Worm (Caenorhabditis elegans) whole organism, L4 larva: ENCODE results near the gene lido-11.
A peak's percentile ranks its signal among the peaks of the same experiment; 100 is the strongest.

Source experiments
- F10B5.3 ChIP-seq: sonication (generic microtip); optimal IDR thresholded peaks from 2 replicates; lab custom pipeline; 2016; ENCODE audit warnings: mild to moderate bottlenecking, missing genetic modification characterization, missing compliant biosample characterization
- F26F4.8 ChIP-seq: fragments of 200-800 bp; sonication (Bioruptor generic); conservative IDR thresholded peaks from 2 replicates; pipeline ENCODE4 v1.3.6; 2022; ENCODE audit warnings: missing genetic modification characterization, missing compliant biosample characterization
- F44E2.7 ChIP-seq: fragments of 200-800 bp; sonication (Bioruptor generic); IDR thresholded peaks from 2 replicates; pipeline ENCODE4 v2.1.2; 2022; ENCODE audit warnings: missing genetic modification characterization, missing compliant biosample characterization
- T20F7.1 ChIP-seq: fragments of 200-800 bp; sonication (Bioruptor generic); optimal IDR thresholded peaks from 2 replicates; lab custom pipeline; 2018; ENCODE audit warnings: mild to moderate bottlenecking, missing genetic modification characterization, missing compliant biosample characterization
- Y105C5A.15 ChIP-seq: fragments of 200-800 bp; sonication (Bioruptor generic); IDR thresholded peaks from 2 replicates; pipeline ENCODE4 v1.3.6; 2022; ENCODE audit warnings: missing genetic modification characterization, missing compliant biosample characterization
- Y5F2A.4 ChIP-seq: fragments of 200-800 bp; sonication (Bioruptor generic); optimal IDR thresholded peaks from 2 replicates; lab custom pipeline; 2018; ENCODE audit warnings: mild to moderate bottlenecking, missing genetic modification characterization, missing compliant biosample characterization
- ZK337.2 ChIP-seq: fragments of 200-800 bp; sonication (Bioruptor generic); IDR thresholded peaks from 2 replicates; pipeline ENCODE4 v1.3.6; 2022; ENCODE audit warnings: missing genetic modification reagents, missing genetic modification characterization, missing compliant biosample characterization
- ama-1 ChIP-seq: fragments of 150-350 bp; optimal IDR thresholded peaks from 2 replicates; lab custom pipeline; 2014; ENCODE audit warnings: inconsistent platforms, mixed read lengths
- ceh-32 ChIP-seq: sonication (generic microtip); optimal IDR thresholded peaks from 2 replicates; lab custom pipeline; 2016; ENCODE audit warnings: mild to moderate bottlenecking, missing genetic modification characterization, missing compliant biosample characterization; ENCODE audit not compliant: poor library complexity
- ceh-82 ChIP-seq: sonication (generic microtip); optimal IDR thresholded peaks from 2 replicates; lab custom pipeline; 2017; ENCODE audit warnings: missing biosample characterization, missing genetic modification characterization
- daf-16 ChIP-seq, 3 experiments: sonication (generic microtip); optimal IDR thresholded peaks; 2 replicates each; lab custom pipeline; 2016 to 2017; ENCODE audit warnings: missing genetic modification characterization in 3 of 3, missing genetic modification reagents in 3 of 3, mild to moderate bottlenecking in 2 of 3, missing compliant biosample characterization in 2 of 3, missing biosample characterization in 1 of 3, moderate library complexity in 1 of 3
- dmd-6 ChIP-seq: fragments of 200-800 bp; sonication (Bioruptor generic); IDR thresholded peaks from 2 replicates; pipeline ENCODE4 v1.3.6; 2022; ENCODE audit warnings: missing genetic modification reagents, missing genetic modification characterization, missing compliant biosample characterization
- dmd-9 ChIP-seq: fragments of 200-800 bp; sonication (Bioruptor generic); IDR thresholded peaks from 2 replicates; pipeline ENCODE4 v1.3.6; 2022; ENCODE audit warnings: missing genetic modification reagents, missing genetic modification characterization, missing compliant biosample characterization
- dpl-1 ChIP-seq: fragments of 150-350 bp; optimal IDR thresholded peaks from 2 replicates; lab custom pipeline; 2014; ENCODE audit warnings: missing biosample characterization, missing genetic modification reagents, missing genetic modification characterization
- duxl-1 ChIP-seq: sonication (generic microtip); optimal IDR thresholded peaks from 2 replicates; lab custom pipeline; 2016; ENCODE audit warnings: mild to moderate bottlenecking, missing genetic modification characterization, moderate library complexity, missing compliant biosample characterization; ENCODE audit not compliant: poor library complexity
- egl-27 ChIP-seq: sonication (generic microtip); optimal IDR thresholded peaks from 3 replicates; lab custom pipeline; 2017; ENCODE audit warnings: missing biosample characterization, missing genetic modification reagents, missing genetic modification characterization
- hif-1 ChIP-seq, 2 experiments: sonication (generic microtip); optimal IDR thresholded peaks; 2 replicates each; lab custom pipeline; 2016 to 2017; ENCODE audit warnings: missing compliant biosample characterization in 2 of 2, missing genetic modification characterization in 2 of 2, missing genetic modification reagents in 2 of 2, missing genotype in 2 of 2, mild to moderate bottlenecking in 1 of 2
- hmg-1.1 ChIP-seq: fragments of 200-800 bp; sonication (Bioruptor generic); IDR thresholded peaks from 2 replicates; pipeline ENCODE4 v1.3.6; 2022; ENCODE audit warnings: missing genetic modification reagents, missing genetic modification characterization, missing compliant biosample characterization
- jun-1 ChIP-seq: fragments of 150-350 bp; optimal IDR thresholded peaks from 2 replicates; lab custom pipeline; 2014; ENCODE audit warnings: missing biosample characterization, missing genetic modification reagents, missing genetic modification characterization
- lim-7 ChIP-seq: fragments of 200-800 bp; sonication (Bioruptor generic); IDR thresholded peaks from 2 replicates; pipeline ENCODE4 v1.3.6; 2022; ENCODE audit warnings: missing genetic modification characterization, missing compliant biosample characterization
- lin-13 ChIP-seq: fragments of 150-350 bp; optimal IDR thresholded peaks from 2 replicates; lab custom pipeline; 2014; ENCODE audit warnings: missing biosample characterization, missing genetic modification reagents, missing genetic modification characterization
- lin-15B ChIP-seq: fragments of 150-350 bp; sonication (generic microtip); optimal IDR thresholded peaks from 3 replicates; lab custom pipeline; 2014; ENCODE audit warnings: missing biosample characterization, missing genetic modification characterization
- lin-29 ChIP-seq: fragments of 200-800 bp; sonication (Bioruptor generic); IDR thresholded peaks from 2 replicates; pipeline ENCODE4 v1.3.6; 2022; ENCODE audit warnings: missing genetic modification reagents, missing genetic modification characterization, missing compliant biosample characterization
- lir-3 ChIP-seq: sonication (generic microtip); optimal IDR thresholded peaks from 2 replicates; lab custom pipeline; 2016; ENCODE audit warnings: mild to moderate bottlenecking, missing genetic modification characterization, missing compliant biosample characterization
- lsy-2 ChIP-seq, 2 experiments: fragments of 150-350 bp in 1 of 2; sonication (generic microtip) in 1 of 2; optimal IDR thresholded peaks; 2 replicates each; lab custom pipeline; 2014 to 2017; ENCODE audit warnings: missing biosample characterization in 2 of 2, missing genetic modification characterization in 2 of 2
- madf-5 ChIP-seq, 2 experiments: fragments of 200-800 bp; sonication (Bioruptor generic); IDR thresholded peaks; 2 replicates each; pipeline ENCODE4 v1.3.6; 2022; ENCODE audit warnings: missing compliant biosample characterization in 2 of 2, missing genetic modification characterization in 2 of 2
- madf-9 ChIP-seq: fragments of 200-800 bp; sonication (Bioruptor generic); conservative IDR thresholded peaks from 2 replicates; pipeline ENCODE4 v1.3.6; 2022; ENCODE audit warnings: missing genetic modification reagents, missing genetic modification characterization, missing compliant biosample characterization
- mdt-29 ChIP-seq: fragments of 200-800 bp; sonication (Bioruptor generic); IDR thresholded peaks from 2 replicates; pipeline ENCODE4 v1.3.6; 2022; ENCODE audit warnings: missing genetic modification reagents, missing genetic modification characterization, missing compliant biosample characterization
- mes-2 ChIP-seq: sonication (generic microtip); optimal IDR thresholded peaks from 2 replicates; lab custom pipeline; 2016; ENCODE audit warnings: missing genotype, mild to moderate bottlenecking, missing genetic modification characterization, missing compliant biosample characterization; ENCODE audit not compliant: poor library complexity, severe bottlenecking
- mxl-2 ChIP-seq: fragments of 200-800 bp; sonication (Bioruptor generic); conservative IDR thresholded peaks from 2 replicates; pipeline ENCODE4 v1.3.6; 2022; ENCODE audit warnings: missing genetic modification reagents, missing genetic modification characterization, missing compliant biosample characterization
- nhr-102 ChIP-seq: sonication (generic microtip); optimal IDR thresholded peaks from 2 replicates; lab custom pipeline; 2016; ENCODE audit warnings: mild to moderate bottlenecking, missing genetic modification characterization, moderate library complexity, missing compliant biosample characterization
- nhr-237 ChIP-seq: sonication (generic microtip); optimal IDR thresholded peaks from 2 replicates; lab custom pipeline; 2017; ENCODE audit warnings: missing biosample characterization, missing genetic modification characterization
- nhr-25 ChIP-seq: sonication (generic microtip); optimal IDR thresholded peaks from 2 replicates; lab custom pipeline; 2017; ENCODE audit warnings: missing genetic modification characterization, mild to moderate bottlenecking, missing compliant biosample characterization, antibody characterized with exemption, moderate library complexity, borderline replicate concordance; ENCODE audit not compliant: insufficient read depth
- nhr-41 ChIP-seq: fragments of 200-800 bp; sonication (Bioruptor generic); IDR thresholded peaks from 2 replicates; pipeline ENCODE4 v1.3.6; 2022; ENCODE audit warnings: missing genetic modification reagents, missing genetic modification characterization, missing compliant biosample characterization
- nhr-42 ChIP-seq: fragments of 200-800 bp; sonication (Bioruptor generic); IDR thresholded peaks from 2 replicates; pipeline ENCODE4 v1.3.6; 2022; ENCODE audit warnings: missing genetic modification characterization, missing compliant biosample characterization
- nhr-48 ChIP-seq: sonication (generic microtip); optimal IDR thresholded peaks from 2 replicates; lab custom pipeline; 2016; ENCODE audit warnings: mild to moderate bottlenecking, missing genetic modification characterization, missing compliant biosample characterization
- nhr-77 ChIP-seq: fragments of 150-350 bp; optimal IDR thresholded peaks from 2 replicates; lab custom pipeline; 2014; ENCODE audit warnings: missing biosample characterization, missing genetic modification characterization
- pha-4 ChIP-seq, 2 experiments: fragments of 150-350 bp in 1 of 2; fragments of 200-800 bp in 1 of 2; sonication (Bioruptor generic) in 1 of 2; IDR thresholded peaks in 1 of 2; optimal IDR thresholded peaks in 1 of 2; 2 replicates each; pipeline versions ENCODE4 v1.3.6 to Lab custom; 2014 to 2022; ENCODE audit warnings: missing genetic modification characterization in 2 of 2, missing genetic modification reagents in 2 of 2, missing biosample characterization in 1 of 2, missing compliant biosample characterization in 1 of 2
- php-3 ChIP-seq: fragments of 200-800 bp; sonication (Bioruptor generic); IDR thresholded peaks from 2 replicates; pipeline ENCODE4 v1.3.6; 2022; ENCODE audit warnings: missing genetic modification reagents, missing genetic modification characterization, missing compliant biosample characterization
- skn-1 ChIP-seq: fragments of 150-350 bp; optimal IDR thresholded peaks from 2 replicates; lab custom pipeline; 2014; ENCODE audit warnings: missing biosample characterization, missing genetic modification characterization
- unc-130 ChIP-seq: sonication (generic microtip); optimal IDR thresholded peaks from 2 replicates; lab custom pipeline; 2016; ENCODE audit warnings: missing genetic modification reagents, missing genetic modification characterization, missing compliant biosample characterization
- unc-39 ChIP-seq: sonication (generic microtip); optimal IDR thresholded peaks from 2 replicates; lab custom pipeline; 2017; ENCODE audit warnings: missing biosample characterization, missing genetic modification characterization
- unc-62 ChIP-seq, 3 experiments: fragments of 150-350 bp in 1 of 3; sonication (generic microtip); optimal IDR thresholded peaks in 2 of 3; peaks in 1 of 3; 1 replicate in 1 of 3; 2 replicates in 2 of 3; lab custom pipeline; 2014 to 2017; ENCODE audit warnings: missing biosample characterization in 3 of 3, missing genetic modification characterization in 3 of 3, missing genetic modification reagents in 3 of 3, missing genotype in 1 of 3
- vab-7 ChIP-seq: fragments of 200-800 bp; sonication (Bioruptor generic); IDR thresholded peaks from 2 replicates; pipeline ENCODE4 v1.3.6; 2022; ENCODE audit warnings: missing genetic modification reagents, missing genetic modification characterization, missing compliant biosample characterization
- zag-1 ChIP-seq: fragments of 150-350 bp; optimal IDR thresholded peaks from 2 replicates; lab custom pipeline; 2014; ENCODE audit warnings: missing biosample characterization, missing genetic modification characterization
- zfp-3 ChIP-seq: fragments of 200-800 bp; sonication (Bioruptor generic); conservative IDR thresholded peaks from 2 replicates; pipeline ENCODE4 v1.3.6; 2022; ENCODE audit warnings: missing genetic modification reagents, missing genetic modification characterization, missing compliant biosample characterization
- zip-11 ChIP-seq: fragments of 200-800 bp; sonication (Bioruptor generic); IDR thresholded peaks from 2 replicates; pipeline ENCODE4 v1.3.6; 2022; ENCODE audit warnings: missing genetic modification characterization, missing compliant biosample characterization
- zip-2 ChIP-seq: fragments of 150-350 bp; optimal IDR thresholded peaks from 2 replicates; lab custom pipeline; 2014; ENCODE audit warnings: missing biosample characterization, missing genetic modification characterization
- ztf-7 ChIP-seq: fragments of 150-350 bp; optimal IDR thresholded peaks from 2 replicates; lab custom pipeline; 2014; ENCODE audit warnings: missing biosample characterization, missing genetic modification characterization

The lido-11 gene

DNA sequence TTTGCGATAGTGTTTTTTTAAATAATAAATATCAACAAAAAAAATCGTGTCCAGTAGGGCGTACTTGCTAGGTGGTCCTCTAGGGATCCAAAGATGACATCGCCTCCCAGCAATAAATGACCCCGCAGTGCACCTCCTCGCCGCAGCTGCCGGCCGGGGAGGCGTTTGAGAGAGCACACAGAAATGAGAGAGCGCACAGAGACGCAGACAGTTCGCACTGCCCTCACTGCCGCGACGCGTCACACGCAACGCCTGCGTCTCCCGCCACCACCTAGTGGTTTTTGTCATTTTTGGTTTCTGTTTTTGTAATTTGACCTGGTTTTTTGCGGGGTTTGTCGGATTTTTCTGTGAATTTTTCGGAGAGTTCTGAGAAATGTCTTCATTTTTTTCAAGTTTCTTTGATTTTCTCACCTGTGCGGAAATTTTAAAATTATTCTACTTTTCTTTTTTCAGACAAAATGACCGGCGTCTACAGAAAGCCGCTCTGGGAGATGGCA lies 15.9 kb upstream of the lido-11 start, which contains the start of gene lido-7 (continued):
- TF ChIP-seq nhr-41 (GFP tag; lab: Robert Waterston, UW): 0 out of 2 replicates have a peak, but pooled peaks have one; percentile 26
- no peak for TF ChIP-seq T20F7.1
- no peak for TF ChIP-seq mxl-2 (GFP tag; lab: Robert Waterston, UW)
- TF ChIP-seq nhr-237 (tag; lab: Kevin White, UChicago): no peak
- no peak for TF ChIP-seq nhr-25 (tag; lab: Kevin White, UChicago)
- no peak for TF ChIP-seq Y105C5A.15 (GFP tag; lab: Robert Waterston, UW)
- peak in 1 of 2 experiments; percentile 1 for TF ChIP-seq unc-62 (GFP tag; optimal IDR thresholded peaks at IDR 0.05 in 1 of 2; lab: Kevin White, UChicago)
- no peak for TF ChIP-seq unc-62 (tag; optimal IDR thresholded peaks at IDR 0.05; lab: Kevin White, UChicago)
- peak; percentile 61 for TF ChIP-seq mes-2 (tag; lab: Kevin White, UChicago)
- no peak for TF ChIP-seq ceh-32 (tag; lab: Kevin White, UChicago)
- TF ChIP-seq nhr-77 (tag; lab: Kevin White, UChicago): no peak
- TF ChIP-seq lin-29 (GFP tag; lab: Robert Waterston, UW): no peak
- TF ChIP-seq mdt-29 (GFP tag; lab: Robert Waterston, UW): no peak
- peak in 1 of 2 experiments; percentile 46 for TF ChIP-seq lsy-2 (tag; optimal IDR thresholded peaks at IDR 0.05; lab: Kevin White, UChicago)
- TF ChIP-seq duxl-1 (tag; lab: Kevin White, UChicago): peak; percentile 40
- no peak for TF ChIP-seq zip-2 (tag; lab: Kevin White, UChicago)
- no peak for TF ChIP-seq nhr-102 (tag; lab: Kevin White, UChicago)
- no peak for TF ChIP-seq lin-13
- no peak for TF ChIP-seq dmd-9
- no peak for TF ChIP-seq ZK337.2 (GFP tag; lab: Robert Waterston, UW)
- peak; percentile 8 for TF ChIP-seq dpl-1 (GFP tag; lab: Kevin White, UChicago)
- no peak for TF ChIP-seq madf-9 (GFP tag; lab: Robert Waterston, UW)
- TF ChIP-seq lim-7 (GFP tag; lab: Robert Waterston, UW): no peak
- TF ChIP-seq zip-11 (GFP tag; lab: Robert Waterston, UW): no peak
- no peak for TF ChIP-seq zfp-3 (GFP tag; lab: Robert Waterston, UW)
- no peak for TF ChIP-seq skn-1 (tag; lab: Kevin White, UChicago)
- no peak for TF ChIP-seq F26F4.8 (GFP tag; lab: Robert Waterston, UW)
- no peak for TF ChIP-seq unc-130 (GFP tag; lab: Kevin White, UChicago)
- TF ChIP-seq lin-15B (tag; lab: Kevin White, UChicago): no peak
- TF ChIP-seq jun-1 (tag; lab: Kevin White, UChicago): no peak
- TF ChIP-seq vab-7 (GFP tag; lab: Robert Waterston, UW): no peak
- TF ChIP-seq F44E2.7 (GFP tag; lab: Robert Waterston, UW): no peak
- no peak for TF ChIP-seq pha-4 (GFP tag; IDR thresholded peaks at IDR 0.05; lab: Robert Waterston, UW)
- TF ChIP-seq pha-4 (tag; optimal IDR thresholded peaks at IDR 0.05; lab: Kevin White, UChicago): no peak
- TF ChIP-seq unc-39: no peak
- no peak for TF ChIP-seq hif-1 (tag; optimal IDR thresholded peaks at IDR 0.05; lab: Kevin White, UChicago)
- TF ChIP-seq madf-5 (GFP tag; IDR thresholded peaks at IDR 0.05; lab: Robert Waterston, UW): no peak
- no peak for TF ChIP-seq ama-1
- peak; percentile 73 for TF ChIP-seq dmd-6 (GFP tag; lab: Robert Waterston, UW)
- TF ChIP-seq php-3: no peak
- TF ChIP-seq nhr-48: peak; percentile 52
- TF ChIP-seq ztf-7 (tag; lab: Kevin White, UChicago): no peak
- no peak for TF ChIP-seq zag-1
- no peak for TF ChIP-seq daf-16 (GFP tag; optimal IDR thresholded peaks at IDR 0.05; lab: Kevin White, UChicago)
- no peak for TF ChIP-seq daf-16 (tag; optimal IDR thresholded peaks at IDR 0.05; lab: Kevin White, UChicago)
- no peak for TF ChIP-seq Y5F2A.4 (GFP tag; lab: Kevin White, UChicago)
- no peak for TF ChIP-seq ceh-82 (tag; lab: Kevin White, UChicago)
- no peak for TF ChIP-seq nhr-42 (GFP tag; lab: Robert Waterston, UW)
- TF ChIP-seq hmg-1.1 (GFP tag; lab: Robert Waterston, UW): peak; percentile 74
- no peak for TF ChIP-seq egl-27
- no peak for TF ChIP-seq F10B5.3 (tag; lab: Kevin White, UChicago)
- no peak for TF ChIP-seq lir-3 (tag; lab: Kevin White, UChicago)
